Fruit fly (Drosophila melanogaster) whole organism, embryonic: ENCODE measurements around the gene Cp7Fa.

Source experiments
- ATbp ChIP-seq: fragments of 200-800 bp; sonication (Bioruptor generic); optimal IDR thresholded peaks from 2 replicates; lab custom pipeline; 2017; ENCODE audit warnings: missing biosample characterization, mild to moderate bottlenecking, missing genetic modification characterization, missing genetic modification reagents
- Aef1 ChIP-seq: fragments of 200-800 bp; sonication (Bioruptor generic); IDR thresholded peaks from 3 replicates; pipeline ENCODE4 v1.3.6; 2022; ENCODE audit warnings: missing biosample characterization, missing genetic modification characterization
- Atf3 ChIP-seq: fragments of 200-800 bp; sonication (Bioruptor generic); optimal IDR thresholded peaks from 3 replicates; lab custom pipeline; 2016; ENCODE audit warnings: missing biosample characterization, missing genetic modification characterization
- Blimp-1 ChIP-seq: fragments of 200-800 bp; sonication (Bioruptor generic); optimal IDR thresholded peaks from 3 replicates; lab custom pipeline; 2018; ENCODE audit warnings: missing biosample characterization, missing genetic modification characterization, mild to moderate bottlenecking, moderate library complexity, missing genetic modification reagents
- C15 ChIP-seq: fragments of 200-800 bp; sonication (Bioruptor generic); IDR thresholded peaks from 3 replicates; pipeline ENCODE4 v1.3.6; 2022; ENCODE audit warnings: missing biosample characterization, missing genetic modification characterization
- CG11504 ChIP-seq: fragments of 200-800 bp; sonication (Bioruptor generic); optimal IDR thresholded peaks from 3 replicates; lab custom pipeline; 2019; ENCODE audit warnings: missing biosample characterization, mild to moderate bottlenecking, missing genetic modification characterization, moderate library complexity
- CG11560 ChIP-seq: fragments of 200-800 bp; sonication (Bioruptor generic); IDR thresholded peaks from 3 replicates; pipeline ENCODE4 v1.3.6; 2022; ENCODE audit warnings: missing biosample characterization, missing genetic modification characterization
- CG11695 ChIP-seq: fragments of 200-800 bp; sonication (Bioruptor generic); IDR thresholded peaks from 3 replicates; pipeline ENCODE4 v1.3.6; 2022; ENCODE audit warnings: missing biosample characterization, missing genetic modification characterization
- CG11696 ChIP-seq: fragments of 200-800 bp; sonication (Bioruptor generic); IDR thresholded peaks from 2 replicates; pipeline ENCODE4 v1.3.6; 2022; ENCODE audit warnings: missing biosample characterization, missing genetic modification characterization
- CG1233 ChIP-seq: fragments of 200-800 bp; sonication (Bioruptor generic); optimal IDR thresholded peaks from 4 replicates; lab custom pipeline; 2018; ENCODE audit warnings: missing biosample characterization, mild to moderate bottlenecking, missing genetic modification characterization
- CG14860 ChIP-seq: fragments of 200-800 bp; sonication (Bioruptor generic); IDR thresholded peaks from 3 replicates; pipeline ENCODE4 v1.3.6; 2022; ENCODE audit warnings: missing biosample characterization, missing genetic modification characterization; ENCODE audit not compliant: partially characterized antibody
- CG15011 ChIP-seq: fragments of 200-800 bp; sonication (Bioruptor generic); optimal IDR thresholded peaks from 3 replicates; lab custom pipeline; 2018; ENCODE audit warnings: missing biosample characterization, mild to moderate bottlenecking, missing genetic modification characterization
- CG15601 ChIP-seq: fragments of 200-800 bp; sonication (Bioruptor generic); optimal IDR thresholded peaks from 3 replicates; lab custom pipeline; 2019; ENCODE audit warnings: missing biosample characterization, mild to moderate bottlenecking, missing genetic modification characterization, moderate library complexity
- CG1603 ChIP-seq: fragments of 200-800 bp; sonication (Bioruptor generic); optimal IDR thresholded peaks from 2 replicates; lab custom pipeline; 2019; ENCODE audit warnings: missing biosample characterization, mild to moderate bottlenecking, missing genetic modification characterization, moderate library complexity
- CG17359 ChIP-seq: fragments of 200-800 bp; sonication (Bioruptor generic); optimal IDR thresholded peaks from 3 replicates; lab custom pipeline; 2018; ENCODE audit warnings: missing biosample characterization, mild to moderate bottlenecking, missing genetic modification characterization, moderate library complexity
- CG3281 ChIP-seq: fragments of 200-800 bp; sonication (Bioruptor generic); optimal IDR thresholded peaks from 3 replicates; lab custom pipeline; 2017; ENCODE audit warnings: missing biosample characterization, mild to moderate bottlenecking, missing genetic modification characterization
- CG33557 ChIP-seq: fragments of 200-800 bp; sonication (Bioruptor generic); optimal IDR thresholded peaks from 2 replicates; lab custom pipeline; 2019; ENCODE audit warnings: missing biosample characterization, mild to moderate bottlenecking, missing genetic modification characterization, moderate library complexity
- CG34224 ChIP-seq: fragments of 200-800 bp; sonication (Bioruptor generic); IDR thresholded peaks from 3 replicates; pipeline ENCODE4 v1.3.6; 2022; ENCODE audit warnings: missing biosample characterization, missing genetic modification characterization; ENCODE audit not compliant: partially characterized antibody
- CG34376 ChIP-seq: fragments of 200-800 bp; sonication (Bioruptor generic); optimal IDR thresholded peaks from 2 replicates; lab custom pipeline; 2018; ENCODE audit warnings: missing biosample characterization, mild to moderate bottlenecking, missing genetic modification characterization
- CG4328 ChIP-seq: fragments of 200-800 bp; sonication (Bioruptor generic); optimal IDR thresholded peaks from 3 replicates; lab custom pipeline; 2017; ENCODE audit warnings: missing biosample characterization, missing genetic modification reagents, missing genetic modification characterization
- CG7372 ChIP-seq: fragments of 200-800 bp; sonication (Bioruptor generic); IDR thresholded peaks from 2 replicates; pipeline ENCODE4 v1.3.6; 2022; ENCODE audit warnings: missing biosample characterization, missing genetic modification characterization
- CG7963 ChIP-seq: fragments of 200-800 bp; sonication (Bioruptor generic); IDR thresholded peaks from 3 replicates; pipeline ENCODE4 v1.3.6; 2022; ENCODE audit warnings: missing biosample characterization, missing genetic modification characterization; ENCODE audit not compliant: partially characterized antibody
- CG8089 ChIP-seq: fragments of 200-800 bp; sonication (Bioruptor generic); optimal IDR thresholded peaks from 3 replicates; lab custom pipeline; 2016; ENCODE audit warnings: missing biosample characterization, missing genetic modification characterization
- CrebB ChIP-seq: fragments of 200-800 bp; sonication (Bioruptor generic); optimal IDR thresholded peaks from 3 replicates; lab custom pipeline; 2018; ENCODE audit warnings: missing biosample characterization, mild to moderate bottlenecking, missing genetic modification characterization
- Dek ChIP-seq: fragments of 200-800 bp; sonication (Bioruptor generic); optimal IDR thresholded peaks from 3 replicates; lab custom pipeline; 2019; ENCODE audit warnings: missing biosample characterization, mild to moderate bottlenecking, missing genetic modification characterization, moderate library complexity
- Ets65A ChIP-seq: fragments of 200-800 bp; sonication (Bioruptor generic); peaks from one replicate; lab custom pipeline; 2016; ENCODE audit warnings: missing biosample characterization, missing genetic modification characterization
- MESR4 ChIP-seq: fragments of 200-800 bp; sonication (Bioruptor generic); optimal IDR thresholded peaks from 2 replicates; lab custom pipeline; 2018; ENCODE audit warnings: missing biosample characterization, mild to moderate bottlenecking, missing genetic modification characterization, moderate library complexity
- MTF-1 ChIP-seq: fragments of 200-800 bp; sonication (Bioruptor generic); optimal IDR thresholded peaks from 2 replicates; lab custom pipeline; 2018; ENCODE audit warnings: missing biosample characterization, mild to moderate bottlenecking, missing genetic modification characterization, borderline replicate concordance
- Mad ChIP-seq: fragments of 200-800 bp; sonication (Bioruptor generic); optimal IDR thresholded peaks from 2 replicates; lab custom pipeline; 2016; ENCODE audit warnings: missing biosample characterization, missing genetic modification characterization
- Med ChIP-seq: fragments of 200-800 bp; sonication (Bioruptor generic); peaks from one replicate; lab custom pipeline; 2016; ENCODE audit warnings: missing biosample characterization, missing genetic modification characterization, mild to moderate bottlenecking, inconsistent platforms, moderate library complexity
- Mrtf ChIP-seq: fragments of 200-800 bp; sonication (Bioruptor generic); IDR thresholded peaks from 3 replicates; pipeline ENCODE4 v1.3.6; 2022; ENCODE audit warnings: missing biosample characterization, missing genetic modification characterization
- bsh ChIP-seq, 2 experiments: fragments of 200-800 bp; sonication (Bioruptor generic); optimal IDR thresholded peaks; 2 replicates each; lab custom pipeline; 2017 to 2018; ENCODE audit warnings: mild to moderate bottlenecking in 2 of 2, missing biosample characterization in 2 of 2, missing genetic modification characterization in 2 of 2, moderate library complexity in 1 of 2
- ewg ChIP-seq: fragments of 200-800 bp; sonication (Bioruptor generic); optimal IDR thresholded peaks from 3 replicates; lab custom pipeline; 2017; ENCODE audit warnings: mild to moderate bottlenecking, missing biosample characterization, missing genetic modification reagents, missing genetic modification characterization
- eyg ChIP-seq: fragments of 200-800 bp; sonication (Bioruptor generic); optimal IDR thresholded peaks from 3 replicates; lab custom pipeline; 2016; ENCODE audit warnings: missing biosample characterization, missing genetic modification characterization
- jing ChIP-seq: fragments of 200-800 bp; sonication (Bioruptor generic); optimal IDR thresholded peaks from 2 replicates; lab custom pipeline; 2018; ENCODE audit warnings: missing biosample characterization, mild to moderate bottlenecking, missing genetic modification characterization
- lab ChIP-seq: fragments of 200-800 bp; sonication (Bioruptor generic); optimal IDR thresholded peaks from 3 replicates; lab custom pipeline; 2017; ENCODE audit warnings: missing biosample characterization, missing genetic modification characterization, mild to moderate bottlenecking, moderate library complexity, missing genetic modification reagents
- nom ChIP-seq: fragments of 200-800 bp; sonication (Bioruptor generic); optimal IDR thresholded peaks from 2 replicates; lab custom pipeline; 2017; ENCODE audit warnings: missing biosample characterization, missing genetic modification characterization, mild to moderate bottlenecking, moderate library complexity, missing genetic modification reagents
- pum ChIP-seq: fragments of 200-800 bp; sonication (Bioruptor generic); optimal IDR thresholded peaks from 2 replicates; lab custom pipeline; 2016; ENCODE audit warnings: missing biosample characterization, missing genetic modification characterization
- pzg ChIP-seq: fragments of 200-800 bp; sonication (Bioruptor generic); optimal IDR thresholded peaks from 3 replicates; lab custom pipeline; 2018; ENCODE audit warnings: missing biosample characterization, mild to moderate bottlenecking, missing genetic modification characterization, moderate library complexity
- ro ChIP-seq: fragments of 200-800 bp; sonication (Bioruptor generic); IDR thresholded peaks from 2 replicates; pipeline ENCODE4 v1.3.6; 2022; ENCODE audit warnings: missing biosample characterization, missing genetic modification characterization
- sd ChIP-seq: fragments of 200-800 bp; sonication (Bioruptor generic); optimal IDR thresholded peaks from 3 replicates; lab custom pipeline; 2018; ENCODE audit warnings: missing biosample characterization, mild to moderate bottlenecking, missing genetic modification characterization, moderate library complexity
- sens ChIP-seq: fragments of 200-800 bp; sonication (Bioruptor generic); peaks from one replicate; lab custom pipeline; 2016; ENCODE audit warnings: missing biosample characterization, missing genetic modification characterization
- slou ChIP-seq: fragments of 200-800 bp; sonication (Bioruptor generic); optimal IDR thresholded peaks from 3 replicates; lab custom pipeline; 2016; ENCODE audit warnings: missing biosample characterization, missing genetic modification characterization
- sqz ChIP-seq: fragments of 200-800 bp; sonication (Bioruptor generic); optimal IDR thresholded peaks from 3 replicates; lab custom pipeline; 2018; ENCODE audit warnings: missing biosample characterization, mild to moderate bottlenecking, missing genetic modification characterization
- tup ChIP-seq: fragments of 200-800 bp; sonication (Bioruptor generic); optimal IDR thresholded peaks from 2 replicates; lab custom pipeline; 2016; ENCODE audit warnings: missing biosample characterization, mild to moderate bottlenecking, missing genetic modification characterization, moderate library complexity
- zfh2 ChIP-seq: fragments of 200-800 bp; sonication (Bioruptor generic); optimal IDR thresholded peaks from 2 replicates; lab custom pipeline; 2016; ENCODE audit warnings: missing biosample characterization, missing genetic modification characterization

Cp7Fa gene

DNA sequence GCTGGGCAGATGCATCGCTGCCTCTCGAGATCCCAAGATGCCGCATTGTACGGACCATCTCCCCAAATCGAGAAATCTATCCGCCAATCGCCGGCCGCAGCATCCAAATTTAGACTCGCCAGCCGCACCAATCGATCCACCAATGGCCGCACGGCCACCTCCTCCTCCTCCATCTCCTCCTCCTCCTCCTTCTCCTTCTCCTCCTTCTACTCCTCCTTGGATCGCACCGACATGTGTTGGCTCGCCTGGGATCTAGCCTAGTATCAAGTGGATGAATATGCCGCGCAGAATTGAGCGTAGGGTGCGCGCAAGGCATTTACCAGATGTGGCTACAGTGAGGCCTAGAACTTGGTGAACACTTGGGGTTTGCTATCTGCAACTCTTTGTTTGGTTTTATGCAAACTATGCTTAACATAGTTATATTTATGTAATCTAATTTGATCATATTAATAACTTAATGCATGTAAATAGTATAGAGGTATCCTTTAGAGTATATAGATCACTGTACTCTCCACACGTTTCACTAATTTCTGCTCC, 15.6 kb upstream of the Cp7Fa start, which contains the start of gene org-1 (continued):
- TF ChIP-seq jing (GFP tag; lab: Kevin White, UChicago) = peak; percentile 88
- peak; percentile 80 for TF ChIP-seq CG8089
- TF ChIP-seq zfh2 (GFP tag; lab: Kevin White, UChicago) = peak; percentile 37
- TF ChIP-seq pum (GFP tag; lab: Kevin White, UChicago) = peak; percentile 89
- TF ChIP-seq ro = peak; percentile 94
- TF ChIP-seq Atf3 (GFP tag; lab: Kevin White, UChicago) = peak; percentile 86
- TF ChIP-seq CG11696 (GFP tag; lab: Robert Waterston, UW) = peak; percentile 93
- TF ChIP-seq lab (GFP tag; lab: Kevin White, UChicago) = peak; percentile 94
- peak; percentile 98 for TF ChIP-seq Mrtf (GFP tag; lab: Robert Waterston, UW)
- TF ChIP-seq MESR4 = peak; percentile 31
- peak; percentile 88 for TF ChIP-seq CG3281 (GFP tag; lab: Kevin White, UChicago)
- TF ChIP-seq sqz = peak; percentile 96
- peak; percentile 81 for TF ChIP-seq tup
- TF ChIP-seq CG14860 (GFP tag; lab: Robert Waterston, UW) = no peak
- TF ChIP-seq CG7963 (GFP tag; lab: Robert Waterston, UW) = no peak
- TF ChIP-seq CG15011 = peak; percentile 86
- peak; percentile 91 for TF ChIP-seq MTF-1 (GFP tag; lab: Kevin White, UChicago)
- TF ChIP-seq, all 482 proteins: peak for 426

DNA sequence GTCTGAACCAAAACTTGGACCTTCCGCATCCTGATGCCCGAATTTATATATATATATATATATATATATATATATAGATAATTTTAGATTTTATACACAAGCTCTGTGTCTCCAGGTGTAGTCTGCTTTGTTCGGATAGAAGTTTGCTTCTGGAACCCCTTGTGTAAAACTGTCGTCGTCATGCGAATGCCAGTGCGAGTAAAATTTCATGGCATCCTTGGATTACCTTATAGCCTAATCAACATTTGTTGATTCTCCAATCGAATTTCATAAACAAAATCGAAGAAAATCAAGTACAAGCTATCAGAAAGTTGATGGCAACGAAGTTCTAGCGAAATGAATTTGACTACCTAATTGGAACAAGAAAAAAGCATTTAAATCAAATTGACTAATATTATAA, 13.2 kb upstream of the Cp7Fa start, which contains the start of gene CG32713:
TSS of gene CG32713 (minus strand) at position 101 of the 400 bp plus-strand sequence.
- TF ChIP-seq pzg (GFP tag; lab: Kevin White, UChicago) (no peak), Ets65A (no peak), CG33557 (no peak), CG7372 (no peak), sqz (no peak), CG34376 (no peak), C15 (GFP tag; lab: Robert Waterston, UW) (no peak), CrebB (no peak), CG4328 (GFP tag; lab: Kevin White, UChicago) (no peak), CG15601 (tag; lab: Kevin White, UChicago) (no peak), CG11560 (tag; lab: Robert Waterston, UW) (no peak), Mad (GFP tag; lab: Kevin White, UChicago) (no peak), slou (GFP tag; lab: Kevin White, UChicago) (no peak), ewg (no peak)

DNA sequence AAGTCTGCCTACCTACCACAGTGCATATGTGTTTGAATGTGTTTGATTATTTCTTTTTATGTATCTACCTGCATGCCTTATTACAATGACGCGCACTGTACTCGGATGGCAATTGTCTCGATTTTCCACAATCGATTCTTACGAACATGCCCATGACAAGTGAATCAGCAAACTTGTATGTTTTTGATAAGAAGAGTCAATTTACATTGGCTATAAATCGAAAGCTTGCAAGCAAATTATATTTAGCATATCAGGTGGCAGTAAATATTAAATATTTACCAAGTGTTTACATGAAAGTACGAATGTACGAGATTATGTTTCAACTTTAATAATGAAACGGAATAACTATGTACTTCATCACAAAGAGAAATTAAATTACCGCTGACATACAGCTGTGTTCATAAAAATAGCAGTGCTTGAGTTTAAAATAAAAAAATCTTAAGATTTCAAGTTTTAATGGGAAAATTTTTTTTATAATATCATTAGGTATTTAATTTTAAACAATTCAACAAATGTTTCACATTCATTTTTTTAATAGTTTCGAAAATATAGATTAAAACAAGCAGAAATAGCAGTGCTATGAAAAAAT, 11.1 kb upstream of the Cp7Fa start:
- TF ChIP-seq bsh (GFP tag; optimal IDR thresholded peaks at IDR 0.05; lab: Kevin White, UChicago) = peak in 1 of 2 experiments; percentile 19
- TF ChIP-seq CG1603 (tag; lab: Kevin White, UChicago) = peak; percentile 20
- TF ChIP-seq CG17359 (tag; lab: Kevin White, UChicago) = peak; percentile 19
- TF ChIP-seq ATbp = peak; percentile 8
- peak; percentile 2 for TF ChIP-seq CG1233 (GFP tag; lab: Kevin White, UChicago)
- peak; percentile 7 for TF ChIP-seq lab (GFP tag; lab: Kevin White, UChicago)
- TF ChIP-seq CG11696 (GFP tag; lab: Robert Waterston, UW) = peak; percentile 54; the same call in 1 of the 2 replicates
- TF ChIP-seq nom = peak; percentile 54
- TF ChIP-seq sens = peak; percentile 71
- peak; percentile 9 for TF ChIP-seq CG11504 (tag; lab: Kevin White, UChicago)
- no peak for TF ChIP-seq Dek (tag; lab: Kevin White, UChicago)
- peak; percentile 0 for TF ChIP-seq Med
- TF ChIP-seq CG11695 = 0 out of 3 replicates have a peak, but pooled peaks have one; percentile 29
- TF ChIP-seq CG34224 = no peak
- TF ChIP-seq eyg = no peak
- peak; percentile 5 for TF ChIP-seq Blimp-1 (GFP tag; lab: Kevin White, UChicago)
- no peak for TF ChIP-seq Aef1 (GFP tag; lab: Robert Waterston, UW)
- no peak for TF ChIP-seq sd (tag; lab: Kevin White, UChicago)
